Worm (Caenorhabditis elegans) whole organism, young adult: Measurements from ENCODE around the gene spe-42.

ENCODE experiments used
- B0019.2 ChIP-seq: fragments of 200-800 bp; sonication (Bioruptor generic); conservative IDR thresholded peaks from 2 replicates; pipeline ENCODE4 v1.3.6; 2022; ENCODE audit warnings: missing genetic modification reagents, missing genetic modification characterization, missing compliant biosample characterization
- B0035.1 ChIP-seq: sonication (generic microtip); optimal IDR thresholded peaks from 2 replicates; lab custom pipeline; 2016; ENCODE audit warnings: missing genetic modification characterization, mild to moderate bottlenecking, missing compliant biosample characterization, missing genotype, missing genetic modification reagents
- B0336.3 ChIP-seq: fragments of 200-800 bp; sonication (Bioruptor generic); IDR thresholded peaks from 2 replicates; pipeline ENCODE4 v1.3.6; 2022; ENCODE audit warnings: missing genetic modification characterization, missing compliant biosample characterization
- F33H1.4 ChIP-seq: fragments of 200-800 bp; sonication (Bioruptor generic); IDR thresholded peaks from 2 replicates; pipeline ENCODE4 v1.3.6; 2022; ENCODE audit warnings: missing genetic modification reagents, missing genetic modification characterization, missing compliant biosample characterization
- F52B5.7 ChIP-seq: sonication (generic microtip); optimal IDR thresholded peaks from 2 replicates; lab custom pipeline; 2016; ENCODE audit warnings: mild to moderate bottlenecking, missing genetic modification characterization, missing compliant biosample characterization
- F55B11.4 ChIP-seq: sonication (generic microtip); optimal IDR thresholded peaks from 2 replicates; lab custom pipeline; 2016; ENCODE audit warnings: missing compliant biosample characterization, missing genetic modification characterization, borderline replicate concordance; ENCODE audit not compliant: insufficient read depth
- Y53F4B.3 ChIP-seq: fragments of 200-800 bp; sonication (Bioruptor generic); IDR thresholded peaks from 2 replicates; pipeline ENCODE4 v1.3.6; 2022; ENCODE audit warnings: missing genetic modification reagents, missing genetic modification characterization, missing compliant biosample characterization
- Y53G8AR.9 ChIP-seq: fragments of 200-800 bp; sonication (Bioruptor generic); conservative IDR thresholded peaks from 2 replicates; pipeline ENCODE4 v1.3.6; 2022; ENCODE audit warnings: missing genetic modification reagents, missing genetic modification characterization, missing compliant biosample characterization
- Y79H2A.3 ChIP-seq: fragments of 200-800 bp; sonication (Bioruptor generic); conservative IDR thresholded peaks from 2 replicates; pipeline ENCODE4 v1.3.6; 2022; ENCODE audit warnings: missing genetic modification reagents, missing genetic modification characterization, missing compliant biosample characterization
- ama-1 ChIP-seq, 3 experiments: fragments of 150-350 bp in 1 of 3; sonication (generic microtip) in 2 of 3; optimal IDR thresholded peaks; 2 replicates each; lab custom pipeline; 2014 to 2018; ENCODE audit warnings: missing biosample characterization in 2 of 3, missing genetic modification characterization in 2 of 3, missing genetic modification reagents in 2 of 3
- atf-7 ChIP-seq: sonication (generic microtip); optimal IDR thresholded peaks from 2 replicates; lab custom pipeline; 2017; ENCODE audit warnings: mild to moderate bottlenecking, missing genetic modification characterization, missing compliant biosample characterization
- attf-6 ChIP-seq: fragments of 200-800 bp; sonication (Bioruptor generic); IDR thresholded peaks from 2 replicates; pipeline ENCODE4 v1.3.6; 2022; ENCODE audit warnings: missing genetic modification reagents, missing genetic modification characterization, missing compliant biosample characterization
- cebp-1 ChIP-seq, 2 experiments: fragments of 200-800 bp in 1 of 2; sonication (Bioruptor generic) in 1 of 2; sonication (generic microtip) in 1 of 2; IDR thresholded peaks in 1 of 2; optimal IDR thresholded peaks in 1 of 2; 2 replicates each; pipeline versions ENCODE4 v1.3.6 to Lab custom; 2017 to 2022; ENCODE audit warnings: missing compliant biosample characterization in 2 of 2, missing genetic modification characterization in 2 of 2, mild to moderate bottlenecking in 1 of 2, missing genetic modification reagents in 1 of 2, moderate library complexity in 1 of 2
- cebp-2 ChIP-seq: fragments of 200-800 bp; sonication (Bioruptor generic); IDR thresholded peaks from 2 replicates; pipeline ENCODE4 v1.3.6; 2022; ENCODE audit warnings: missing genetic modification characterization, missing compliant biosample characterization
- ceh-27 ChIP-seq: fragments of 200-800 bp; sonication (Bioruptor generic); optimal IDR thresholded peaks from 2 replicates; lab custom pipeline; 2018; ENCODE audit warnings: mild to moderate bottlenecking, missing genetic modification characterization, moderate library complexity, missing compliant biosample characterization
- ceh-91 ChIP-seq: fragments of 200-800 bp; sonication (Bioruptor generic); IDR thresholded peaks from 2 replicates; pipeline ENCODE4 v1.3.6; 2022; ENCODE audit warnings: missing genetic modification reagents, missing genetic modification characterization, missing compliant biosample characterization
- egrh-3 ChIP-seq: fragments of 200-800 bp; sonication (Bioruptor generic); IDR thresholded peaks from 2 replicates; pipeline ENCODE4 v1.3.6; 2022; ENCODE audit warnings: missing genetic modification reagents, missing genetic modification characterization, missing compliant biosample characterization
- him-1 ChIP-seq: sonication (generic microtip); optimal IDR thresholded peaks from 2 replicates; lab custom pipeline; 2016; ENCODE audit warnings: missing genotype, missing genetic modification reagents, missing genetic modification characterization, missing compliant biosample characterization
- hlh-12 ChIP-seq: sonication (generic microtip); optimal IDR thresholded peaks from 2 replicates; lab custom pipeline; 2016; ENCODE audit warnings: missing genetic modification characterization, missing compliant biosample characterization
- hmg-20 ChIP-seq: fragments of 200-800 bp; sonication (Bioruptor generic); IDR thresholded peaks from 2 replicates; pipeline ENCODE4 v1.3.6; 2022; ENCODE audit warnings: missing genetic modification reagents, missing genetic modification characterization, missing compliant biosample characterization
- lin-40 ChIP-seq: sonication (generic microtip); optimal IDR thresholded peaks from 2 replicates; lab custom pipeline; 2016; ENCODE audit warnings: missing genetic modification characterization, mild to moderate bottlenecking, missing compliant biosample characterization, missing genotype, missing genetic modification reagents
- lin-54 ChIP-seq: fragments of 200-800 bp; sonication (Bioruptor generic); optimal IDR thresholded peaks from 2 replicates; lab custom pipeline; 2018; ENCODE audit warnings: mild to moderate bottlenecking, missing genetic modification characterization, missing compliant biosample characterization
- nfya-2 ChIP-seq: fragments of 200-800 bp; sonication (Bioruptor generic); IDR thresholded peaks from 2 replicates; pipeline ENCODE4 v1.3.6; 2022; ENCODE audit warnings: missing genetic modification reagents, missing genetic modification characterization, missing compliant biosample characterization
- nhr-80 ChIP-seq: sonication (generic microtip); optimal IDR thresholded peaks from 2 replicates; lab custom pipeline; 2016; ENCODE audit warnings: missing genetic modification characterization, missing compliant biosample characterization
- nhr-90 ChIP-seq: sonication (generic microtip); optimal IDR thresholded peaks from 2 replicates; lab custom pipeline; 2016; ENCODE audit warnings: missing genotype, mild to moderate bottlenecking, missing genetic modification characterization, missing compliant biosample characterization
- snpc-4 ChIP-seq, 5 experiments: fragments of 150-350 bp in 1 of 5; sonication (generic microtip) in 4 of 5; optimal IDR thresholded peaks; 2 replicates each; lab custom pipeline; 2014 to 2018; ENCODE audit warnings: missing genetic modification characterization in 5 of 5, missing biosample characterization in 3 of 5, antibody characterized with exemption in 2 of 5, mild to moderate bottlenecking in 2 of 5, missing compliant biosample characterization in 2 of 5, missing genotype in 2 of 5, moderate library complexity in 2 of 5, missing genetic modification reagents in 1 of 5
- xnd-1 ChIP-seq: sonication (generic microtip); optimal IDR thresholded peaks from 2 replicates; lab custom pipeline; 2016; ENCODE audit warnings: missing genotype, missing genetic modification reagents, missing genetic modification characterization, missing compliant biosample characterization
- ztf-18 ChIP-seq: sonication (generic microtip); optimal IDR thresholded peaks from 2 replicates; lab custom pipeline; 2016; ENCODE audit warnings: missing genotype, mild to moderate bottlenecking, missing genetic modification characterization, missing compliant biosample characterization

Gene spe-42

DNA sequence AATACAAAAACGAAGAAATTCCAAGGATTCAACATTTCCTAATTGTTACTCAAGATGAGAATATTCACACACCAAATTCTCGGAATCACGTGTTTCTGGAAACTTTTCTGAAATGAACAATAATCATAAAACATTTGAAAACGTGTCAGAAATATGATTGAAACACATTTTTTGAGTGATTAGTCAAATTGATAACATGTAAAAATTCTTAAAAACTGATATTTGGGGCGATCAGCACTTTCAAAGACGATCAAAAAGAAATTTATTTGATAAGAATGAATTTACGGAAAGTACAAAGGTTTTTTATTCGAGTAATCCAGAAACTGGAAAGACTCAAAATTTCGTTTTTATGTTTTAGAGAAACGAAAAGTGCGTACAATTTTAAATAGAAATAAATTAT is 21.0 kb downstream of the spe-42 start, which contains the start of gene tre-3:
tre-3 (minus strand) TSS at position 107 of the 400 bp plus-strand sequence.
- TF ChIP-seq egrh-3 (GFP tag; lab: Robert Waterston, UW) = no peak
- TF ChIP-seq nhr-80 (tag; lab: Kevin White, UChicago) = peak; percentile 50

DNA sequence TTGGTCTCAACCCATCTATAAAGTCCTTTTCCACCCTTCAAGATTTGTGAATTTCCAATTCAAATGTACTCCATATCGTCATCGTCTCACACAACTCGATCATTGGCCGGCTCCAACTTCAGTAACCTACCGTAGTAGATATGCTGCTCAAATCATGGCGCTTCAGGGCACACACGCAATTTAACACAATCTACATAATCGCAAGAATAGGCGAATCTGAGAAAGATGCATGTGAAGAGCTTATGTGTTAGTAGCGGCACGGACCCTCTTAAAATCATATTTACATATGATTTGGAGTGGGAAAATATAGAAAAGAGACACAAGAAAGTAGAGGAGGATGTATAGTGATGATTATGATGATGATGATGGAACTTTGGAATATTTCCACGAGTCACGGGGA is 25.0 kb downstream of the spe-42 start:
- TF ChIP-seq ceh-27 (peak; percentile 12), F52B5.7 (tag; lab: Kevin White, UChicago) (no peak)

DNA sequence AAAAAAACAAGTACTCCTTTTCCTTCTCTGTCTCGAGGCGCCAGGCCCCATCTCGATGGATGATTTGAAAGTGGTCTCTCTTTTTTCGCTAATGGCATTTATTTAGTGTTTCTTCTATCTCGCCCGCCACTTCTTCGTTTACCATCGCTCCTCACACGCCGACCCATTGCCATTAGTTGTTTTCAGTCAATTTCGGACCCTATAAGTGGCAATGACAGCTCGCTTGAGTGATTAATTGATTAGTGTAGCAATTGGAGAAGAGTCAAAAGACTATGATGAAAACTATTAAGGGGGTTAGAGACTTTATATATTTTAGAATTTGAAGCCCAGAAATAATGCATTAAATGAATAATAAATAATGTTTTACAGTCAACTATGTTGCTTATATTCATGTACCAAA is 30.4 kb downstream of the spe-42 start:
- TF ChIP-seq nfya-2 (GFP tag; lab: Robert Waterston, UW) = no peak
- no peak for TF ChIP-seq hlh-12
- no peak for TF ChIP-seq ama-1 (optimal IDR thresholded peaks at IDR 0.05; lab: Kevin White, UChicago)
- no peak for TF ChIP-seq ama-1 (GFP tag; optimal IDR thresholded peaks at IDR 0.05; lab: Kevin White, UChicago)
- TF ChIP-seq lin-54 = no peak
- TF ChIP-seq ceh-91 (GFP tag; lab: Robert Waterston, UW) = no peak
- TF ChIP-seq snpc-4 (GFP tag; optimal IDR thresholded peaks at IDR 0.05; lab: Kevin White, UChicago) = no peak
- TF ChIP-seq snpc-4 (tag; optimal IDR thresholded peaks at IDR 0.05; lab: Kevin White, UChicago) = no peak
- no peak for TF ChIP-seq ceh-27
- TF ChIP-seq B0336.3 = no peak

DNA sequence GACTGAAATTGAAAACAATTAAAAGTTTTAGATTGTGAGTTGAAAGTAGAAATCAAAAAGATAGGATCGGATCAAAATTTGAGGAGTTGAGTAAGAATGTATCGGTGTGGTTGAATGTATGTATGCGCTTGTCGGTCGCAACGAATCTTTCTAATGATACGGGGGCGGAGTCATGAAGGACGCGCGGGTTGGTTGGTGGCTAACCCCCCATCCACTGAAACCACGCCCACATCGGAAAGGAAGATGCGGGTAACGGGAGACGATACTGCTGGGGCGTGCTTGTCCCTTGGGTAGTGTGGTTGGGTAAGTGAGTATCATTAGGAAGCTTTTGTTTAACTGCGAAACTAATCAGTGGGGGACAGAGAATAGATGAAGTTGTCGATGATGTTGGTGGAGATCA is 31.4 kb downstream of the spe-42 start, which contains the start of gene ceh-32:
ceh-32 (minus strand) TSS at position 2 of the 400 bp plus-strand sequence.
- TF ChIP-seq atf-7 (tag; lab: Kevin White, UChicago) = no peak
- no peak for TF ChIP-seq xnd-1 (tag; lab: Kevin White, UChicago)
- no peak for TF ChIP-seq B0035.1 (tag; lab: Kevin White, UChicago)
- no peak for TF ChIP-seq F55B11.4 (tag; lab: Kevin White, UChicago)
- TF ChIP-seq hmg-20 (GFP tag; lab: Robert Waterston, UW) = no peak
- no peak for TF ChIP-seq nhr-90
- no peak for TF ChIP-seq Y53G8AR.9 (GFP tag; lab: Robert Waterston, UW)
- TF ChIP-seq lin-40 (tag; lab: Kevin White, UChicago) = no peak
- TF ChIP-seq cebp-2 (GFP tag; lab: Robert Waterston, UW) = no peak
- TF ChIP-seq Y53F4B.3 (GFP tag; lab: Robert Waterston, UW) = no peak
- TF ChIP-seq ceh-91 (GFP tag; lab: Robert Waterston, UW) = no peak
- TF ChIP-seq Y79H2A.3 (GFP tag; lab: Robert Waterston, UW) = no peak
- TF ChIP-seq ztf-18 (tag; lab: Kevin White, UChicago) = no peak
- TF ChIP-seq B0019.2 (GFP tag; lab: Robert Waterston, UW) = no peak
- no peak for TF ChIP-seq attf-6

DNA sequence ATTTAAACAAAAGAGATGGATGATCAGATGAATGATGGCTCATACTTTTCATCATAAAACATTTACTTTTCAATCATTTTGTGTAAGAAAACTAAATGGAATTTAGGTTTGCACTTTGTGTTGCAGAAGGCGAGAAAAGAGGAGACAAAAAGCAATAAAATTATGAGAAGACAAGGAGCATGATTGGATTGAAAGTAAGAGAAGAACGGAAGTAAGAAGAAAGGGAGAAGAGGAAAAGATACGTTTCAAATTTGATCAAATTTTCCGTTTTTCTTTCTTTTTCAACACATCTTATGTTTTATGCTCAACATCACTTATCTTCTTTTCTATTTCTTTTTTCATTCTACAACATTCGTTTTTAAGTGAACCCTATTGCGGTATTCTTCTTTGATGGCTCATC is 32.1 kb downstream of the spe-42 start:
- TF ChIP-seq him-1 (tag; lab: Kevin White, UChicago) (no peak), cebp-1 (GFP tag; IDR thresholded peaks at IDR 0.05; lab: Robert Waterston, UW) (no peak), cebp-1 (tag; optimal IDR thresholded peaks at IDR 0.05; lab: Kevin White, UChicago) (no peak)

DNA sequence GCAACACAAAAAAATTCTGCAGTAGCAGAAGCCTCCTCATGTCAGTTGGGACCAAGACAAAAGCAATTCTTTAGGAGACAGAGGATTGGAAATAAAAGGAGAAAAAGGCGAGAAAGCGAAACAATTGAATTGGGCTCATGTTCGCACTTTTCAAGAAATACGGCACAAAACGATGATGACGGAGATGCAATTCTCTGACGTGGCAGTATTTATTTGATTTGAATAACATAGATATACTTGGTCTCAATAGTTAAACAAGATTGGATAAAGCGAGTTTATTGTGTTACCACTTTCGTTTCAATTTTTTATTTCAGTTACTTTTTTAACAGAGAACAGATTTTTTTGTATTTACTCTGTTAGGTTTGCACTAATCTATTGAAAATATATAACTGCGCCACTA is 39.3 kb downstream of the spe-42 start:
- TF ChIP-seq F33H1.4 = no peak
- TF ChIP-seq cebp-1 (GFP tag; IDR thresholded peaks at IDR 0.05; lab: Robert Waterston, UW) = no peak
- no peak for TF ChIP-seq cebp-1 (tag; optimal IDR thresholded peaks at IDR 0.05; lab: Kevin White, UChicago)
